Worm (Caenorhabditis elegans): ENCODE results near the gene F40G9.14.

ce11 chrIII:154168-154567, 23.4 kb downstream of the F40G9.14 start:
- TF ChIP-seq dao-5 (tag; optimal IDR thresholded peaks at IDR 0.05) = no peak
- TF ChIP-seq W03F9.2 (tag; optimal IDR thresholded peaks at IDR 0.05) = no peak
- TF ChIP-seq him-1 (tag; optimal IDR thresholded peaks at IDR 0.05) = no peak
